Worm (Caenorhabditis elegans) whole organism, L2 larva: ENCODE data around the gene mth-2.
"Not testable (repeated sequence)": the region's sequence is repeated elsewhere in the genome, so short reads cannot be mapped to it uniquely, and the experiment has no call there.

Source experiments
- C34F6.9 ChIP-seq: fragments of 150-350 bp; optimal IDR thresholded peaks from 2 replicates; lab custom pipeline; 2014; ENCODE audit warnings: missing biosample characterization, missing genetic modification characterization
- F13H6.1 ChIP-seq: sonication (generic microtip); optimal IDR thresholded peaks from 2 replicates; lab custom pipeline; 2016; ENCODE audit warnings: missing genetic modification characterization, missing compliant biosample characterization
- R02D3.7 ChIP-seq: fragments of 150-350 bp; optimal IDR thresholded peaks from 2 replicates; lab custom pipeline; 2014; ENCODE audit warnings: missing biosample characterization, missing genetic modification characterization
- Y55F3AM.14 ChIP-seq: fragments of 200-800 bp; sonication (Bioruptor generic); optimal IDR thresholded peaks from 2 replicates; lab custom pipeline; 2018; ENCODE audit warnings: mild to moderate bottlenecking, missing genetic modification characterization, missing compliant biosample characterization
- alr-1 ChIP-seq: fragments of 150-350 bp; optimal IDR thresholded peaks from 2 replicates; lab custom pipeline; 2014; ENCODE audit warnings: missing biosample characterization, missing genetic modification characterization
- aly-2 ChIP-seq: fragments of 150-350 bp; optimal IDR thresholded peaks from 2 replicates; lab custom pipeline; 2014; ENCODE audit warnings: missing biosample characterization, missing genetic modification characterization
- ama-1 ChIP-seq: fragments of 150-350 bp; optimal IDR thresholded peaks from 2 replicates; lab custom pipeline; 2018; ENCODE audit warnings: inconsistent platforms
- blmp-1 ChIP-seq: sonication (generic microtip); optimal IDR thresholded peaks from 2 replicates; lab custom pipeline; 2017; ENCODE audit warnings: missing genetic modification characterization, mild to moderate bottlenecking, missing compliant biosample characterization, antibody characterized with exemption, moderate library complexity; ENCODE audit not compliant: insufficient read depth
- ceh-16 ChIP-seq: fragments of 150-350 bp; optimal IDR thresholded peaks from 2 replicates; lab custom pipeline; 2014; ENCODE audit warnings: missing biosample characterization, missing genetic modification characterization
- ceh-82 ChIP-seq: fragments of 150-350 bp; optimal IDR thresholded peaks from 2 replicates; lab custom pipeline; 2014; ENCODE audit warnings: missing biosample characterization, missing genetic modification characterization
- dmd-4 ChIP-seq: sonication (generic microtip); optimal IDR thresholded peaks from 2 replicates; lab custom pipeline; 2017; ENCODE audit warnings: missing biosample characterization, missing genetic modification characterization
- fos-1 ChIP-seq: fragments of 150-350 bp; optimal IDR thresholded peaks from 2 replicates; lab custom pipeline; 2014; ENCODE audit warnings: missing biosample characterization, missing genetic modification characterization
- gmeb-1 ChIP-seq: fragments of 150-350 bp; optimal IDR thresholded peaks from 2 replicates; lab custom pipeline; 2014; ENCODE audit warnings: missing biosample characterization, missing genetic modification characterization
- lin-39 ChIP-seq: fragments of 150-350 bp; optimal IDR thresholded peaks from 2 replicates; lab custom pipeline; 2014; ENCODE audit warnings: missing biosample characterization, missing genetic modification reagents, missing genetic modification characterization
- lsy-2 ChIP-seq, 2 experiments: fragments of 150-350 bp in 1 of 2; sonication (generic microtip) in 1 of 2; optimal IDR thresholded peaks; 2 replicates each; lab custom pipeline; 2014 to 2017; ENCODE audit warnings: missing biosample characterization in 2 of 2, missing genetic modification characterization in 2 of 2
- mab-5 ChIP-seq: fragments of 150-350 bp; optimal IDR thresholded peaks from 2 replicates; lab custom pipeline; 2014; ENCODE audit warnings: missing biosample characterization, missing genetic modification characterization
- mdl-1 ChIP-seq, 2 experiments: fragments of 150-350 bp in 1 of 2; sonication (generic microtip) in 1 of 2; optimal IDR thresholded peaks; 2 replicates each; lab custom pipeline; 2017; ENCODE audit warnings: missing biosample characterization in 2 of 2, missing genetic modification characterization in 2 of 2
- nhr-10 ChIP-seq: sonication (generic microtip); optimal IDR thresholded peaks from 2 replicates; lab custom pipeline; 2017; ENCODE audit warnings: missing biosample characterization, missing genetic modification characterization
- nhr-129 ChIP-seq: fragments of 150-350 bp; optimal IDR thresholded peaks from 2 replicates; lab custom pipeline; 2014; ENCODE audit warnings: missing biosample characterization, missing genetic modification characterization
- nhr-21 ChIP-seq: fragments of 150-350 bp; optimal IDR thresholded peaks from 2 replicates; lab custom pipeline; 2014; ENCODE audit warnings: missing biosample characterization, missing genetic modification characterization
- nhr-23 ChIP-seq: fragments of 150-350 bp; optimal IDR thresholded peaks from 2 replicates; lab custom pipeline; 2014; ENCODE audit warnings: missing biosample characterization, missing genetic modification reagents, missing genetic modification characterization
- nhr-237 ChIP-seq: fragments of 150-350 bp; optimal IDR thresholded peaks from 2 replicates; lab custom pipeline; 2014; ENCODE audit warnings: missing biosample characterization, missing genetic modification characterization
- nhr-25 ChIP-seq: fragments of 150-350 bp; sonication (generic microtip); optimal IDR thresholded peaks from 3 replicates; lab custom pipeline; 2014; ENCODE audit warnings: missing biosample characterization, missing genetic modification characterization
- nhr-77 ChIP-seq: fragments of 150-350 bp; optimal IDR thresholded peaks from 2 replicates; lab custom pipeline; 2014; ENCODE audit warnings: missing biosample characterization, missing genetic modification characterization
- sem-4 ChIP-seq: fragments of 150-350 bp; optimal IDR thresholded peaks from 2 replicates; lab custom pipeline; 2014; ENCODE audit warnings: missing biosample characterization, missing genetic modification reagents, missing genetic modification characterization
- skn-1 ChIP-seq: sonication (generic microtip); optimal IDR thresholded peaks from 2 replicates; lab custom pipeline; 2017; ENCODE audit warnings: missing biosample characterization, missing genetic modification characterization
- sma-3 ChIP-seq: sonication (generic microtip); optimal IDR thresholded peaks from 2 replicates; lab custom pipeline; 2016; ENCODE audit warnings: missing genetic modification reagents, missing genetic modification characterization, missing compliant biosample characterization
- snpc-4 ChIP-seq: fragments of 150-350 bp; optimal IDR thresholded peaks from 2 replicates; lab custom pipeline; 2014; ENCODE audit warnings: missing biosample characterization, missing genetic modification characterization
- unc-55 ChIP-seq: fragments of 150-350 bp; sonication (generic microtip); optimal IDR thresholded peaks from 3 replicates; lab custom pipeline; 2014; ENCODE audit warnings: missing biosample characterization, missing genetic modification reagents, missing genetic modification characterization
- zag-1 ChIP-seq: fragments of 150-350 bp; optimal IDR thresholded peaks from 2 replicates; lab custom pipeline; 2014; ENCODE audit warnings: missing biosample characterization, missing genetic modification characterization
- ztf-11 ChIP-seq: sonication (generic microtip); optimal IDR thresholded peaks from 2 replicates; lab custom pipeline; 2017; ENCODE audit warnings: missing biosample characterization, missing genetic modification characterization

mth-2 gene

DNA sequence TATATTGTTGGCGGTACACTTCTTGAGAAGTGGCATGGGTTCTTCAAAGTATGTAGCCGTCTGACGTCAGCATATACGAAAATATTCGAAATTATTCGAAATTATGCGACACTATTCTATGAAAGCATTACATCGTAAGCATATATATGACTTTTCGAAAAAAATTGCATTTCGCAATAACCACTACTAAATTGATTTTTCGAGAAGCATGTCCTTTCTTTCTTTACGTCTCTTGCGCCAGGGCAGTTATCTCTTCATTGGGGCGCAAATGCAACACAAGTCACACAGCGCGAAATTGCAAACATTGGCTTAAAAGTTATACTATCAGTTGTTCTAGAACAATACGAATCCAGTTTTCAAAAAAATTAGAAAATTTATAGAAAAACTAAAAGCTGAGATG is 20.3 kb downstream of the mth-2 start:
- TF ChIP-seq unc-55 (GFP tag; lab: Kevin White, UChicago), result peak; percentile 34
- TF ChIP-seq nhr-23, result no peak
- TF ChIP-seq C34F6.9 (tag; lab: Kevin White, UChicago), result peak; percentile 38

DNA sequence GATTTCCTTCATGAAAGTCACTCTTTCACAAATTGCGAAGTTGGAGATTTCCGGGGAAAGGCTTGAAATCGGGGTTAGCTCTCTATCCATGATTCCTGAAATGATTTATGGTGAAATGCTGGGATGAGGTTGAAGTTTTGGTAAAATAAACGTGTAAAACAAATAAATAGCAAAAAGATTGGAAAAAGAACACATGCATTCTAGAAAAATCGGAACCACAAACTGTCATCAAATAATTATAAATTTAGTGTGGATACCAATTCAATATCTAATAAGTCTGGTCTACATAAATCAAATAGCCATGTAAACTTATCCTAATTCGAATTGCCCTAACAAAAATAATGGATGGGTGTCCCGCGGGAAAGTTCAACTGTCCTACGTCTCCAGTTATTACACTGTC is 20.7 kb downstream of the mth-2 start, which contains the start of gene R03H10.6:
Gene R03H10.6 (minus strand): TSS at position 101 of the 400 bp plus-strand sequence.
- TF ChIP-seq ceh-16 (tag; lab: Kevin White, UChicago) (no peak), alr-1 (no peak), skn-1 (tag; lab: Kevin White, UChicago) (no peak), lin-39 (tag; lab: Kevin White, UChicago) (no peak), ceh-82 (tag; lab: Kevin White, UChicago) (no peak), nhr-129 (tag; lab: Kevin White, UChicago) (no peak), Y55F3AM.14 (GFP tag; lab: Kevin White, UChicago) (no peak)

DNA sequence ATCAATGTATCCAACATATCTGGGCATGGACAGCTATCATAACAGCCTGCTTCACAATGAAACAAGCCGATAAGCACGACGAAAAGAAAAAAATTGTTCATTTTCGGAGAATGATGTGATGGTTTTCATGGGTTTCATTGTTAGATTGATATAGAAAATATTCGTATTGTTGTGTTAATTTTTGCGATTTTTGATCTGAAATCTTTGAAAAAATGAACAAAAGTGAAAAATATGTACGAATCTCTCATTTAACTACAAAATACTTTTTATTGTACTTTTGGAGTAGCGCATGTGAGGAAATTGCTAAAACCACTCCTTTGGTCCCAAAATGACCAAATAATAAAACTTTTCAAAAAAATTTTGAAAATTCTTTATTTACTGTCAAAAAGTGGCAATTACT is 23.6 kb downstream of the mth-2 start, which contains the start of gene R03H10.5:
Gene R03H10.5 (minus strand): TSS at position 101 of the 400 bp plus-strand sequence.
- TF ChIP-seq mab-5 (tag; lab: Kevin White, UChicago) (no peak), skn-1 (tag; lab: Kevin White, UChicago) (no peak)

DNA sequence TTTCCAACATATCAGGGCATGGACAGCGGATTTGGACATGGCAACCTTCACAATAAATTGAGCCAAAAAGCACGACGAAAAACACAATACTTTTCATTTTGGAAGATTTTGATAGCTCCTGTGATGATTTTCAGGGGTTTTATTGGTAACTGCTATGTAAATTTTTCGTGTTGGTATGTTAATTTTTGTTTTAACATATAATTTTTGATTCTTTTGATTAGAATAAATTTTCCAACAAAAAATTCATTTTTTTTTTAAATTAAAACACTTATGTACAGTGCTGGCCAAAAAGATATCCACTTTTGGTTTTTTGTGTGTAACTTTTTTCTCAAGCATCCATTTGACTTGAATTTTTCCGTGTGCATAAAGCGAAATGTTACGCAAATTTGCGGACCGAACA is 25.7 kb downstream of the mth-2 start, which contains the start of gene R03H10.4:
Gene R03H10.4 (minus strand): TSS at position 101 of the 400 bp plus-strand sequence.
- TF ChIP-seq sem-4; lsy-2 (tag; optimal IDR thresholded peaks at IDR 0.05; lab: Kevin White, UChicago); fos-1 (tag; lab: Kevin White, UChicago): not testable (repeated sequence)

DNA sequence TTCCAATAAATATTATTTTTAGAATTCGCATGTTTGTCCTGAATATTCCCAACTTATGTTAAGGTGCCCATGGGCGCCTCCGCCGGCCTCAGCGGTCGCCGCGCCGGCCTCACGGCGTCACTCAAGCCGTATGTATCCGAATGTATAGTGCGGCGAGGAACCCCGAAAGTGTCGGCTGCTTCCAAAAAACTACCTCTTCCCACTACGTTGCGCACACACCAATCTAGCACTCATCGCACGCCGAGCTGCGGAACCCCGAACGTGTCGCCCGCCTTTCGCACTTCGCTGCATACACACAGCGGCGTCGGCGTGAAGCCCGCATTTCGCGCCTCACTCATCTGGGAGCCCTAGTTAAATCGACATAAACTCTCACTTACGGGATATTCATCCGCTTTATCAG is 26.3 kb downstream of the mth-2 start:
- TF ChIP-seq mdl-1 (tag; optimal IDR thresholded peaks at IDR 0.05; lab: Kevin White, UChicago) (no peak), nhr-10 (tag; lab: Kevin White, UChicago) (no peak), lin-39 (tag; lab: Kevin White, UChicago) (no peak), nhr-237 (tag; lab: Kevin White, UChicago) (no peak), skn-1 (tag; lab: Kevin White, UChicago) (no peak), F13H6.1 (no peak), ama-1 (lab: Kevin White, UChicago) (no peak), dmd-4 (tag; lab: Kevin White, UChicago) (no peak), mab-5 (tag; lab: Kevin White, UChicago) (no peak)
- TF ChIP-seq, all 48 proteins: peak for 0

DNA sequence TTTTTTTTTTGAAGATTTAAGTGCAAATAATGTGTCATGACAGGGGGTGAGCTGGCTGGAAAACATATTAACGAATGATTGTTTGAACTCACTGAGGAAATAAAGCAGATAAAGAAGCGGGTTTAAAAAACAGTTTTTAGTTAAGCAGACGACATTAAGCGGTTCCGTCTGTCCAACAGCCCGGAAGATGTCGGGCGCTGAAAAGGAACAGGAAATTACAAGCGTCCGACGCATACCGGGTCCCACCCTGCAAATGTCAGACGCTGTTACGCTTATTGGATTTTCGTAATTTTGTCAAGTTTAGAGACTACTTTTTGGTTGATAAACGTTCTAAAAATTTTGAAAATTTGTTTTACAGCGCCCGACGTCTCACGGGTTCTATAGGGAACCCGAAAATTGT is 34.5 kb downstream of the mth-2 start:
- TF ChIP-seq snpc-4, result no peak
- no peak for TF ChIP-seq mdl-1 (tag; optimal IDR thresholded peaks at IDR 0.05; lab: Kevin White, UChicago)
- TF ChIP-seq nhr-25, result no peak
- no peak for TF ChIP-seq sma-3
- TF ChIP-seq zag-1 (tag; lab: Kevin White, UChicago), result no peak
- no peak for TF ChIP-seq sem-4
- no peak for TF ChIP-seq aly-2 (tag; lab: Kevin White, UChicago)
- TF ChIP-seq nhr-77 (tag; lab: Kevin White, UChicago), result no peak
- no peak for TF ChIP-seq dmd-4 (tag; lab: Kevin White, UChicago)
- TF ChIP-seq nhr-237 (tag; lab: Kevin White, UChicago), result no peak
- no peak for TF ChIP-seq R02D3.7 (tag; lab: Kevin White, UChicago)
- no peak for TF ChIP-seq C34F6.9 (tag; lab: Kevin White, UChicago)
- no peak for TF ChIP-seq alr-1
- TF ChIP-seq nhr-10 (tag; lab: Kevin White, UChicago), result no peak
- TF ChIP-seq blmp-1, result no peak

DNA sequence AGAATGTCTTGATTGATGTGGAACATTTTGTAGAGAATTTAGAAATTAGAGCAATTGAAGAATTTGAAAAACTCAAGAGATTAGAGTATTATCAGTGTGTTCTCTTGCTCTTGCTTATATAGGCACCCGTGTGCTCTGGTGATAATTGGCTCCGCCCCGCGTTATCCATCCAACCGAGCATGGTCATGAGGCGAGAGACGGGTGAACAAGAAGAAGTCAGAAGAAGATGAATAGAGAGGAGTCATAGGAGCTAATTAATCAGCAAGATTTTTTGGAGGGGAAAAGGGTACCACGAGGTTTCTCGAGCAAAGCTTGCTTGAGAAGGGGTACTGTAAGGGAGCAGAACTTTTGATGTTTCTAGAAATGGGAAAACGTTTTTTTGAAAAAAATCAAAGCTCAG is 36.3 kb downstream of the mth-2 start:
- no peak for TF ChIP-seq sma-3
- no peak for TF ChIP-seq lsy-2 (tag; optimal IDR thresholded peaks at IDR 0.05; lab: Kevin White, UChicago)
- no peak for TF ChIP-seq nhr-21
- no peak for TF ChIP-seq blmp-1
- TF ChIP-seq gmeb-1 (tag; lab: Kevin White, UChicago), result no peak
- TF ChIP-seq ztf-11 (tag; lab: Kevin White, UChicago), result no peak
